Worm (Caenorhabditis elegans) whole organism, young adult: Measurements from ENCODE around the gene F55A11.11.

Experiments
- B0019.2 ChIP-seq: fragments of 200-800 bp; sonication (Bioruptor generic); conservative IDR thresholded peaks from 2 replicates; pipeline ENCODE4 v1.3.6; 2022; ENCODE audit warnings: missing genetic modification reagents, missing genetic modification characterization, missing compliant biosample characterization
- F10E7.11 ChIP-seq: sonication (generic microtip); optimal IDR thresholded peaks from 2 replicates; lab custom pipeline; 2017; ENCODE audit warnings: mild to moderate bottlenecking, missing genetic modification characterization, moderate library complexity, missing compliant biosample characterization
- F22D6.2 ChIP-seq: sonication (generic microtip); optimal IDR thresholded peaks from 2 replicates; lab custom pipeline; 2016; ENCODE audit warnings: mild to moderate bottlenecking, missing genetic modification characterization, missing compliant biosample characterization
- F55B11.4 ChIP-seq: sonication (generic microtip); optimal IDR thresholded peaks from 2 replicates; lab custom pipeline; 2016; ENCODE audit warnings: missing compliant biosample characterization, missing genetic modification characterization, borderline replicate concordance; ENCODE audit not compliant: insufficient read depth
- K11D2.4 ChIP-seq: fragments of 200-800 bp; sonication (Bioruptor generic); IDR thresholded peaks from 2 replicates; pipeline ENCODE4 v1.3.6; 2022; ENCODE audit warnings: missing genetic modification reagents, missing genetic modification characterization, missing compliant biosample characterization
- K12H6.12 ChIP-seq: fragments of 200-800 bp; sonication (Bioruptor generic); optimal IDR thresholded peaks from 2 replicates; lab custom pipeline; 2018; ENCODE audit warnings: mild to moderate bottlenecking, missing genetic modification characterization, missing compliant biosample characterization
- T07F8.4 ChIP-seq: sonication (generic microtip); optimal IDR thresholded peaks from 2 replicates; lab custom pipeline; 2016; ENCODE audit warnings: mild to moderate bottlenecking, missing genetic modification characterization, moderate library complexity, missing compliant biosample characterization
- Y53F4B.3 ChIP-seq: fragments of 200-800 bp; sonication (Bioruptor generic); IDR thresholded peaks from 2 replicates; pipeline ENCODE4 v1.3.6; 2022; ENCODE audit warnings: missing genetic modification reagents, missing genetic modification characterization, missing compliant biosample characterization
- Y53G8AR.9 ChIP-seq: fragments of 200-800 bp; sonication (Bioruptor generic); conservative IDR thresholded peaks from 2 replicates; pipeline ENCODE4 v1.3.6; 2022; ENCODE audit warnings: missing genetic modification reagents, missing genetic modification characterization, missing compliant biosample characterization
- ZK185.1 ChIP-seq: sonication (generic microtip); optimal IDR thresholded peaks from 2 replicates; lab custom pipeline; 2016; ENCODE audit warnings: mild to moderate bottlenecking, missing genetic modification characterization, missing compliant biosample characterization; ENCODE audit not compliant: poor library complexity, severe bottlenecking
- attf-5 ChIP-seq: fragments of 200-800 bp; sonication (Bioruptor generic); optimal IDR thresholded peaks from 2 replicates; lab custom pipeline; 2018; ENCODE audit warnings: mild to moderate bottlenecking, missing genetic modification characterization, missing compliant biosample characterization
- cebp-1 ChIP-seq, 2 experiments: fragments of 200-800 bp in 1 of 2; sonication (Bioruptor generic) in 1 of 2; sonication (generic microtip) in 1 of 2; IDR thresholded peaks in 1 of 2; optimal IDR thresholded peaks in 1 of 2; 2 replicates each; pipeline versions ENCODE4 v1.3.6 to Lab custom; 2017 to 2022; ENCODE audit warnings: missing compliant biosample characterization in 2 of 2, missing genetic modification characterization in 2 of 2, mild to moderate bottlenecking in 1 of 2, missing genetic modification reagents in 1 of 2, moderate library complexity in 1 of 2
- ceh-27 ChIP-seq: fragments of 200-800 bp; sonication (Bioruptor generic); optimal IDR thresholded peaks from 2 replicates; lab custom pipeline; 2018; ENCODE audit warnings: mild to moderate bottlenecking, missing genetic modification characterization, moderate library complexity, missing compliant biosample characterization
- ceh-79 ChIP-seq: sonication (generic microtip); optimal IDR thresholded peaks from 2 replicates; lab custom pipeline; 2017; ENCODE audit warnings: mild to moderate bottlenecking, missing genetic modification characterization, missing compliant biosample characterization
- ceh-91 ChIP-seq: fragments of 200-800 bp; sonication (Bioruptor generic); IDR thresholded peaks from 2 replicates; pipeline ENCODE4 v1.3.6; 2022; ENCODE audit warnings: missing genetic modification reagents, missing genetic modification characterization, missing compliant biosample characterization
- die-1 ChIP-seq: sonication (generic microtip); optimal IDR thresholded peaks from 2 replicates; lab custom pipeline; 2016; ENCODE audit warnings: missing genotype, mild to moderate bottlenecking, missing genetic modification characterization, missing compliant biosample characterization
- efl-1 ChIP-seq: fragments of 150-350 bp; optimal IDR thresholded peaks from 2 replicates; lab custom pipeline; 2014; ENCODE audit warnings: missing biosample characterization, missing genetic modification reagents, missing genetic modification characterization
- egrh-3 ChIP-seq: fragments of 200-800 bp; sonication (Bioruptor generic); IDR thresholded peaks from 2 replicates; pipeline ENCODE4 v1.3.6; 2022; ENCODE audit warnings: missing genetic modification reagents, missing genetic modification characterization, missing compliant biosample characterization
- fkh-3 ChIP-seq: sonication (generic microtip); optimal IDR thresholded peaks from 2 replicates; lab custom pipeline; 2016; ENCODE audit warnings: mild to moderate bottlenecking, missing genetic modification characterization, missing compliant biosample characterization
- gei-17 ChIP-seq: fragments of 200-800 bp; sonication (Bioruptor generic); optimal IDR thresholded peaks from 2 replicates; lab custom pipeline; 2018; ENCODE audit warnings: mild to moderate bottlenecking, missing genetic modification characterization, missing compliant biosample characterization
- hlh-26 ChIP-seq: fragments of 200-800 bp; sonication (Bioruptor generic); conservative IDR thresholded peaks from 2 replicates; pipeline ENCODE4 v1.3.6; 2022; ENCODE audit warnings: missing genetic modification reagents, missing genetic modification characterization, missing compliant biosample characterization
- hsf-1 ChIP-seq: fragments of 200-800 bp; sonication (Bioruptor generic); IDR thresholded peaks from 2 replicates; pipeline ENCODE4 v1.3.6; 2022; ENCODE audit warnings: missing genetic modification reagents, missing genetic modification characterization, missing compliant biosample characterization
- lag-1 ChIP-seq: fragments of 200-800 bp; sonication (Bioruptor generic); IDR thresholded peaks from 2 replicates; pipeline ENCODE4 v1.3.6; 2022; ENCODE audit warnings: missing genetic modification reagents, missing genetic modification characterization, missing compliant biosample characterization
- let-526 ChIP-seq: fragments of 200-800 bp; sonication (Bioruptor generic); IDR thresholded peaks from 2 replicates; pipeline ENCODE4 v1.3.6; 2022; ENCODE audit warnings: missing genetic modification reagents, missing genetic modification characterization, missing compliant biosample characterization
- let-607 ChIP-seq, 2 experiments: fragments of 200-800 bp in 1 of 2; sonication (Bioruptor generic) in 1 of 2; sonication (generic microtip) in 1 of 2; optimal IDR thresholded peaks; 2 replicates each; lab custom pipeline; 2016 to 2018; ENCODE audit warnings: mild to moderate bottlenecking in 2 of 2, missing compliant biosample characterization in 2 of 2, missing genetic modification characterization in 2 of 2, moderate library complexity in 2 of 2, missing genotype in 1 of 2
- lin-26 ChIP-seq: fragments of 200-800 bp; sonication (Bioruptor generic); IDR thresholded peaks from 2 replicates; pipeline ENCODE4 v1.3.6; 2022; ENCODE audit warnings: missing genetic modification reagents, missing genetic modification characterization, missing compliant biosample characterization
- madf-3 ChIP-seq: fragments of 200-800 bp; sonication (Bioruptor generic); IDR thresholded peaks from 2 replicates; pipeline ENCODE4 v1.3.6; 2022; ENCODE audit warnings: missing genetic modification reagents, missing genetic modification characterization, missing compliant biosample characterization
- madf-6 ChIP-seq: fragments of 200-800 bp; sonication (Bioruptor generic); IDR thresholded peaks from 2 replicates; pipeline ENCODE4 v1.3.6; 2022; ENCODE audit warnings: missing genetic modification reagents, missing genetic modification characterization, missing compliant biosample characterization
- mcd-1 ChIP-seq: fragments of 200-800 bp; sonication (Bioruptor generic); IDR thresholded peaks from 2 replicates; pipeline ENCODE4 v1.3.6; 2022; ENCODE audit warnings: missing genetic modification reagents, missing genetic modification characterization, missing compliant biosample characterization
- mes-4 ChIP-seq: sonication (generic microtip); optimal IDR thresholded peaks from 2 replicates; lab custom pipeline; 2016; ENCODE audit warnings: missing genotype, missing genetic modification characterization, missing compliant biosample characterization
- nfyb-1 ChIP-seq: fragments of 200-800 bp; sonication (Bioruptor generic); IDR thresholded peaks from 2 replicates; pipeline ENCODE4 v1.3.6; 2022; ENCODE audit warnings: missing genetic modification reagents, missing genetic modification characterization, missing compliant biosample characterization
- nhr-27 ChIP-seq: fragments of 200-800 bp; sonication (Bioruptor generic); optimal IDR thresholded peaks from 2 replicates; lab custom pipeline; 2018; ENCODE audit warnings: mild to moderate bottlenecking, missing genetic modification characterization, moderate library complexity, missing compliant biosample characterization
- nhr-80 ChIP-seq: sonication (generic microtip); optimal IDR thresholded peaks from 2 replicates; lab custom pipeline; 2016; ENCODE audit warnings: missing genetic modification characterization, missing compliant biosample characterization
- nhr-90 ChIP-seq: sonication (generic microtip); optimal IDR thresholded peaks from 2 replicates; lab custom pipeline; 2016; ENCODE audit warnings: missing genotype, mild to moderate bottlenecking, missing genetic modification characterization, missing compliant biosample characterization
- pbrm-1 ChIP-seq: fragments of 200-800 bp; sonication (Bioruptor generic); IDR thresholded peaks from 2 replicates; pipeline ENCODE4 v1.3.6; 2022; ENCODE audit warnings: missing genetic modification reagents, missing genetic modification characterization, missing compliant biosample characterization
- repo-1 ChIP-seq: sonication (generic microtip); optimal IDR thresholded peaks from 2 replicates; lab custom pipeline; 2017; ENCODE audit warnings: mild to moderate bottlenecking, missing genetic modification characterization, missing compliant biosample characterization
- somi-1 ChIP-seq: fragments of 200-800 bp; sonication (Bioruptor generic); optimal IDR thresholded peaks from 2 replicates; lab custom pipeline; 2018; ENCODE audit warnings: mild to moderate bottlenecking, missing genetic modification characterization, missing compliant biosample characterization
- tbp1 ChIP-seq: fragments of 200-800 bp; sonication (Bioruptor generic); optimal IDR thresholded peaks from 2 replicates; lab custom pipeline; 2018; ENCODE audit warnings: mild to moderate bottlenecking, missing genetic modification characterization, missing compliant biosample characterization
- unc-130 ChIP-seq: sonication (generic microtip); optimal IDR thresholded peaks from 2 replicates; lab custom pipeline; 2016; ENCODE audit warnings: missing genetic modification reagents, missing genetic modification characterization, missing compliant biosample characterization
- unc-62 ChIP-seq: fragments of 150-350 bp; optimal IDR thresholded peaks from 2 replicates; lab custom pipeline; 2014; ENCODE audit warnings: missing biosample characterization, missing genetic modification reagents, missing genetic modification characterization
- zim-3 ChIP-seq: sonication (generic microtip); optimal IDR thresholded peaks from 2 replicates; lab custom pipeline; 2017; ENCODE audit warnings: mild to moderate bottlenecking, missing genetic modification characterization, moderate library complexity, missing compliant biosample characterization
- ztf-18 ChIP-seq: sonication (generic microtip); optimal IDR thresholded peaks from 2 replicates; lab custom pipeline; 2016; ENCODE audit warnings: missing genotype, mild to moderate bottlenecking, missing genetic modification characterization, missing compliant biosample characterization
- ztf-26 ChIP-seq: sonication (generic microtip); optimal IDR thresholded peaks from 2 replicates; lab custom pipeline; 2017; ENCODE audit warnings: missing genetic modification characterization, missing compliant biosample characterization

F55A11.11 gene

ce11 chrV:11751480-11751879, 31.5 kb upstream of the F55A11.11 start:
- TF ChIP-seq T07F8.4 (tag; lab: Kevin White, UChicago), result no peak
- no peak for TF ChIP-seq mes-4 (tag; lab: Kevin White, UChicago)
- TF ChIP-seq nhr-27 (tag; lab: Kevin White, UChicago), result no peak
- no peak for TF ChIP-seq mcd-1 (GFP tag; lab: Robert Waterston, UW)
- TF ChIP-seq nhr-90, result no peak
- TF ChIP-seq hsf-1 (GFP tag; lab: Robert Waterston, UW), result no peak

DNA sequence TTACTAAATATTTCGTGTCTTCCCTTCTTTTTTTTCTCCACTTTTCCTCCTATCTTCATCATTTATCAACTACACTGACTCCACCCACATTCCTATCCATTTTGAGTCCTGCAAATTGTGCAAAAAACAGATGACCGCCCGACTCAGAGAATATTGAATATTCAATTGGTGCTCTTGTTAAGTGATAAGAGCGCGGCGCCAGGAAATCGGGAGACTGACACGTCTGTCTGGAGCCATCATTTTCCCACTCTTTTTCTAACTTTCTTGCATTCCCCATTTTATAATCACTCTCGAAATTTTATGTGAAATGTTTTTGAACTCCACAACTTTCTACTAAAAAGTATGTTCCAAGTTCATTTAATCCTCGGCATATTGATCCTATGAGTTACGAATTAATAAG, 27.1 kb upstream of the F55A11.11 start:
- TF ChIP-seq somi-1 (GFP tag; lab: Kevin White, UChicago), result no peak
- peak; percentile 84 for TF ChIP-seq nhr-80 (tag; lab: Kevin White, UChicago)

- TF ChIP-seq Y53F4B.3 (no peak), ZK185.1 (tag; lab: Kevin White, UChicago) (no peak), lag-1 (GFP tag; lab: Robert Waterston, UW) (no peak), let-526 (GFP tag; lab: Robert Waterston, UW) (no peak), let-607 (tag; optimal IDR thresholded peaks at IDR 0.05; lab: Kevin White, UChicago) (no peak), efl-1 (no peak), B0019.2 (GFP tag; lab: Robert Waterston, UW) (no peak), hsf-1 (GFP tag; lab: Robert Waterston, UW) (no peak), ztf-26 (tag; lab: Kevin White, UChicago) (no peak), cebp-1 (GFP tag; IDR thresholded peaks at IDR 0.05; lab: Robert Waterston, UW) (no peak), cebp-1 (tag; optimal IDR thresholded peaks at IDR 0.05; lab: Kevin White, UChicago) (no peak), fkh-3 (tag; lab: Kevin White, UChicago) (no peak), ceh-79 (tag; lab: Kevin White, UChicago) (no peak), hlh-26 (GFP tag; lab: Robert Waterston, UW) (no peak), gei-17 (GFP tag; lab: Kevin White, UChicago) (no peak), repo-1 (tag; lab: Kevin White, UChicago) (no peak), lin-26 (GFP tag; lab: Robert Waterston, UW) (no peak), unc-130 (GFP tag; lab: Kevin White, UChicago) (no peak), madf-3 (GFP tag; lab: Robert Waterston, UW) (no peak), die-1 (tag; lab: Kevin White, UChicago) (no peak), attf-5 (GFP tag; lab: Kevin White, UChicago) (no peak)
Observed at ce11 chrV:11757358-11757757, 25.6 kb upstream of the F55A11.11 start, which contains the start of gene smoc-1. Gene smoc-1, plus strand, starts transcription at chrV:11757658.

ce11 chrV:11758635-11759034, 24.3 kb upstream of the F55A11.11 start, which contains the start of gene T04F3.3:
Gene T04F3.3, plus strand, starts transcription at chrV:11758935.
- TF ChIP-seq madf-3 (GFP tag; lab: Robert Waterston, UW) (no peak), repo-1 (tag; lab: Kevin White, UChicago) (no peak), K12H6.12 (tag; lab: Kevin White, UChicago) (no peak), ztf-18 (tag; lab: Kevin White, UChicago) (no peak), madf-6 (GFP tag; lab: Robert Waterston, UW) (no peak), pbrm-1 (GFP tag; lab: Robert Waterston, UW) (no peak), Y53G8AR.9 (no peak), egrh-3 (no peak), F55B11.4 (tag; lab: Kevin White, UChicago) (no peak), zim-3 (tag; lab: Kevin White, UChicago) (no peak), nfyb-1 (GFP tag; lab: Robert Waterston, UW) (no peak), F10E7.11 (no peak), ceh-91 (no peak), ceh-27 (GFP tag; lab: Kevin White, UChicago) (no peak), nhr-27 (tag; lab: Kevin White, UChicago) (no peak), unc-62 (no peak), tbp1 (no peak), K11D2.4 (no peak), F22D6.2 (tag; lab: Kevin White, UChicago) (no peak)
